Fruit fly (Drosophila melanogaster): Measurements from ENCODE around the gene CG33128.

dm6 chr2L:1538132-1538531 lies 44.3 kb downstream of the CG33128 start:
- no peak for TF ChIP-seq CG30431 (GFP tag; optimal IDR thresholded peaks at IDR 0.05)
- TF ChIP-seq bowl (GFP tag; IDR thresholded peaks at IDR 0.05): no peak
- TF ChIP-seq CG7987 (GFP tag; optimal IDR thresholded peaks at IDR 0.05): no peak
- TF ChIP-seq HmgZ (tag; optimal IDR thresholded peaks at IDR 0.05): no peak
- no peak for TF ChIP-seq CG11504 (tag; optimal IDR thresholded peaks at IDR 0.05)
- TF ChIP-seq Ssrp (tag; optimal IDR thresholded peaks at IDR 0.05): no peak
- no peak for TF ChIP-seq CG12769 (tag; optimal IDR thresholded peaks at IDR 0.05)
- no peak for TF ChIP-seq Adf1 (GFP tag; IDR thresholded peaks at IDR 0.05)
- no peak for TF ChIP-seq B-H2 (GFP tag; optimal IDR thresholded peaks at IDR 0.05)
